Worm (Caenorhabditis elegans): ENCODE data around the gene erd-2.1.

The erd-2.1 gene

DNA sequence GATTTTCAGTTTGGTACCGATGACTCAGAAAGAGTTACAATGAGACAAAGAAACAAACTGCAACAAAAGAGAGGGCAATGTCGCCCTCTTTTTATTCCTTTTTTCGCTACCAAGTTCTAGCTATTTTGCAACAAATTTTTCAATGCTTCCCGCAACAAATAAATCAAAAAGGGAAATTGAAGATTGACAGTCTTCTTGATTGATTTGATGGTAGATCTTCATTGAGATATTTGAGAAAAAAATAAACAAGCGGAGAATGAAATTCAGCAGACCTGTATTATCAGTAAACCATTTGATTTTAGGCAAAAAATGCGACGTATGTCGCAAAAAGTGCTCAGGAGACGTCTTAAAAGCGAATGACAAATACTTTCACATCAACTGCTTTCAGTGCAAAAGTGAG, 11.4 kb downstream of the erd-2.1 start:
- TF ChIP-seq zfp-2 (tag; optimal IDR thresholded peaks at IDR 0.05) (no peak), mes-2 (tag; optimal IDR thresholded peaks at IDR 0.05; ENCODE audit: poor library complexity, severe bottlenecking) (no peak), R02D3.7 (tag; optimal IDR thresholded peaks at IDR 0.05) (no peak), F37D6.2 (tag; optimal IDR thresholded peaks at IDR 0.05) (no peak), snpc-1.2 (GFP tag; IDR thresholded peaks at IDR 0.05) (no peak), unc-62 (GFP tag; optimal IDR thresholded peaks at IDR 0.05 in 1 of 2) (peak in 1 of 2 experiments; percentile 98), unc-62 (tag; optimal IDR thresholded peaks at IDR 0.05) (no peak)

DNA sequence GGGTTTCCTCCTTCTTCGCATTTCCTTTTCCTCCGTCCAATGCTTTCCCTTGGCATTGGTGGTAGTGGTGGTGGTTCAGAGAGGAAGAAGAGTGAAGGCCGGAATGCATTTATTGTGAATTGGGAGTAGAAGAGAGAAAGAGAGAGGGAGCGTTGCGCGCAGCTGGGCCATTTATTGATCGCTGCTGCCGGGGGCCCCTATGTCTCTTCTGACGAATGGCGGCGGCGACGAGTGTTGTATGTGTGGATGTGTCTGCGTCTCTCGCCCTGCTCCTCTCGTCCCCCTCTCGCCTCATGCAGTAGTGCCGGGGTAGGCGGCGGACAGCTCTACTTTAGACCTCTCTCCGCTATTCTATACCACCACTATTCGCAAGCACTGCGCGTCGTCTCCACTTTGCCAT, 12.0 kb downstream of the erd-2.1 start, which contains the start of gene unc-115:
Gene unc-115, plus strand, starts transcription at position 301 of the 400 bp plus-strand sequence.
- TF ChIP-seq nhr-237 (tag; optimal IDR thresholded peaks at IDR 0.05) = no peak
- TF ChIP-seq ceh-44 (GFP tag; IDR thresholded peaks at IDR 0.05) = no peak
- TF ChIP-seq aha-1 (tag) = peak; percentile 96
- TF ChIP-seq mep-1 (tag; optimal IDR thresholded peaks at IDR 0.05) = peak; percentile 87
- TF ChIP-seq nhr-11 (tag; optimal IDR thresholded peaks at IDR 0.05) = peak; percentile 43
- 0 out of 2 replicates have a peak, but pooled peaks have one; percentile 22 for TF ChIP-seq nhr-42 (GFP tag; IDR thresholded peaks at IDR 0.05)
- TF ChIP-seq fos-1 (tag; optimal IDR thresholded peaks at IDR 0.05) = no peak
- TF ChIP-seq lin-1 (GFP tag; IDR thresholded peaks at IDR 0.05) = no peak; the same call in 1 of the 2 replicates
- peak; percentile 78 for TF ChIP-seq pha-4 (GFP tag; IDR thresholded peaks at IDR 0.05)
- TF ChIP-seq pha-4 (tag; optimal IDR thresholded peaks at IDR 0.05) = no peak
- TF ChIP-seq fkh-10 (GFP tag; optimal IDR thresholded peaks at IDR 0.05) = no peak
- TF ChIP-seq ZK337.2 (GFP tag; IDR thresholded peaks at IDR 0.05) = no peak
- peak; percentile 86 for TF ChIP-seq F37D6.2 (tag; optimal IDR thresholded peaks at IDR 0.05)
- TF ChIP-seq unc-39 (tag; optimal IDR thresholded peaks at IDR 0.05) = no peak
- TF ChIP-seq Y48G9A.11 (GFP tag; IDR thresholded peaks at IDR 0.05) = no peak
- no peak for TF ChIP-seq lin-29 (GFP tag; IDR thresholded peaks at IDR 0.05)
- peak; percentile 40 for TF ChIP-seq nhr-102 (tag; optimal IDR thresholded peaks at IDR 0.05)
- no peak for TF ChIP-seq lin-15B (tag; optimal IDR thresholded peaks at IDR 0.05)
- no peak for TF ChIP-seq nhr-41 (GFP tag; IDR thresholded peaks at IDR 0.05)
- TF ChIP-seq rbr-2 (tag; optimal IDR thresholded peaks at IDR 0.05) = peak; percentile 91
- TF ChIP-seq duxl-1 (tag; optimal IDR thresholded peaks at IDR 0.05; ENCODE audit: poor library complexity) = no peak
- TF ChIP-seq nhr-6 (tag; optimal IDR thresholded peaks at IDR 0.05) = peak; percentile 63
- peak; percentile 94 for TF ChIP-seq hmg-1.1 (GFP tag; IDR thresholded peaks at IDR 0.05)
- no peak for TF ChIP-seq ZK546.5 (tag; optimal IDR thresholded peaks at IDR 0.05)
- TF ChIP-seq T26A8.4 (GFP tag; IDR thresholded peaks at IDR 0.05) = peak; percentile 65
- TF ChIP-seq madf-5 (GFP tag; IDR thresholded peaks at IDR 0.05) = 0 out of 4 replicates have a peak, but pooled peaks of 1 of the 2 experiments have one; percentile 43
- no peak for TF ChIP-seq F49E8.2 (tag; optimal IDR thresholded peaks at IDR 0.05; ENCODE audit: borderline replicate concordance)
- peak; percentile 28; the same call in 1 of the 2 replicates for TF ChIP-seq tra-1 (GFP tag; IDR thresholded peaks at IDR 0.05)
- no peak for TF ChIP-seq nhr-10 (tag; optimal IDR thresholded peaks at IDR 0.05)
- no peak for TF ChIP-seq mxl-2 (GFP tag; conservative IDR thresholded peaks at IDR 0.05)
- TF ChIP-seq cey-2 (tag; optimal IDR thresholded peaks at IDR 0.05; ENCODE audit: borderline replicate concordance, insufficient read depth) = no peak
- TF ChIP-seq egl-43 (GFP tag; IDR thresholded peaks at IDR 0.05) = peak; percentile 93
- TF ChIP-seq ama-1 (optimal IDR thresholded peaks at IDR 0.05) = no peak
- TF ChIP-seq aly-2 (tag; optimal IDR thresholded peaks at IDR 0.05) = no peak
- no peak for TF ChIP-seq attf-4 (tag; optimal IDR thresholded peaks at IDR 0.05)
- TF ChIP-seq ceh-20 (GFP tag; IDR thresholded peaks at IDR 0.05) = peak; percentile 76
- peak in 1 of 2 experiments; percentile 69 for TF ChIP-seq hif-1 (tag; optimal IDR thresholded peaks at IDR 0.05)
- no peak for TF ChIP-seq F44E2.7 (GFP tag; IDR thresholded peaks at IDR 0.05)
- peak; percentile 75 for TF ChIP-seq arid-1 (GFP tag; conservative IDR thresholded peaks at IDR 0.05)
- TF ChIP-seq madf-9 (GFP tag; conservative IDR thresholded peaks at IDR 0.05) = peak; percentile 75
- TF ChIP-seq zfp-2 (tag; optimal IDR thresholded peaks at IDR 0.05) = no peak
- TF ChIP-seq zag-1 (tag; optimal IDR thresholded peaks at IDR 0.05) = no peak
- peak; percentile 30; the same call in 1 of the 2 replicates for TF ChIP-seq lin-38 (GFP tag; IDR thresholded peaks at IDR 0.05)
- TF ChIP-seq mes-2 (tag; optimal IDR thresholded peaks at IDR 0.05; ENCODE audit: poor library complexity, severe bottlenecking) = peak; percentile 83
- peak; percentile 44 for TF ChIP-seq nhr-25 (tag; optimal IDR thresholded peaks at IDR 0.05; ENCODE audit: borderline replicate concordance, insufficient read depth)

Measured in whole organism, L4 larva.